Worm (Caenorhabditis elegans) whole organism, L1 larva: ENCODE results near the gene R13H4.2.
A peak's percentile ranks its signal among the peaks of the same experiment; 100 is the strongest.

Source experiments
- aly-2 ChIP-seq: fragments of 150-350 bp; optimal IDR thresholded peaks from 2 replicates; lab custom pipeline; 2014; ENCODE audit warnings: missing biosample characterization, missing genetic modification characterization
- ama-1 ChIP-seq: fragments of 150-350 bp; optimal IDR thresholded peaks from 2 replicates; lab custom pipeline; 2014
- lin-15B ChIP-seq: fragments of 150-350 bp; sonication (generic microtip); optimal IDR thresholded peaks from 3 replicates; lab custom pipeline; 2014; ENCODE audit warnings: missing biosample characterization, missing genetic modification characterization
- lsy-2 ChIP-seq, 2 experiments: fragments of 150-350 bp; optimal IDR thresholded peaks; 2 replicates each; lab custom pipeline; 2014; ENCODE audit warnings: missing biosample characterization in 2 of 2, missing genetic modification characterization in 2 of 2
- nhr-237 ChIP-seq: fragments of 150-350 bp; optimal IDR thresholded peaks from 2 replicates; lab custom pipeline; 2014; ENCODE audit warnings: missing biosample characterization, missing genetic modification characterization
- rnt-1 ChIP-seq: sonication (generic microtip); optimal IDR thresholded peaks from 2 replicates; lab custom pipeline; 2016; ENCODE audit warnings: mild to moderate bottlenecking, missing genetic modification characterization, moderate library complexity, missing compliant biosample characterization

DNA sequence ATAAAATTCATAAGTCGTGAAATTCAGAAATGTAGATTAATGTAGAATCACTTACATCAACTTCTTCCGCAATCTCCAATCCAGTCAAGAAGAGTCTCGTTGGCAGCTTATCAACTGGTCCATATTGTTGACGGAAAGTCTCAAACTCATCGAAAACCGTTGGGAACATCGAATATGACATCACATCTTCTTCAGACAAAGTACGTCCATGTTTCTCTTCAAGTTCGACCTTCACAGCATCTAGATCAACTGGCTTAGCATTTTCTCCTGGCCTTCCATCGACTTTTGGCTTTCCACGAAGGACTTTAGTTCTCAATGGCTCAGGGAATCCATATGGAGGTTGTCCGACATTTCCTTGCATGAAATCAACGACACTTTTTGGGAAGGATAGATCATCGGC is 17.4 kb upstream of the R13H4.2 start:
- TF ChIP-seq lin-15B (no peak), rnt-1 (tag; lab: Kevin White, UChicago) (no peak), aly-2 (tag; lab: Kevin White, UChicago) (no peak), nhr-237 (tag; lab: Kevin White, UChicago) (no peak), ama-1 (lab: Kevin White, UChicago) (peak; percentile 76), lsy-2 (tag; optimal IDR thresholded peaks at IDR 0.05; lab: Kevin White, UChicago) (no peak)
